Fruit fly (Drosophila melanogaster) whole organism, embryonic: ENCODE data around the gene CG42399.

ENCODE experiments used
- CG6765 ChIP-seq: fragments of 200-800 bp; sonication (Bioruptor generic); optimal IDR thresholded peaks from 3 replicates; lab custom pipeline; 2017; ENCODE audit warnings: missing biosample characterization, mild to moderate bottlenecking, missing genetic modification characterization
- Dip3 ChIP-seq: fragments of 200-800 bp; sonication (Bioruptor generic); optimal IDR thresholded peaks from 3 replicates; lab custom pipeline; 2016; ENCODE audit warnings: missing biosample characterization, missing genetic modification characterization

DNA sequence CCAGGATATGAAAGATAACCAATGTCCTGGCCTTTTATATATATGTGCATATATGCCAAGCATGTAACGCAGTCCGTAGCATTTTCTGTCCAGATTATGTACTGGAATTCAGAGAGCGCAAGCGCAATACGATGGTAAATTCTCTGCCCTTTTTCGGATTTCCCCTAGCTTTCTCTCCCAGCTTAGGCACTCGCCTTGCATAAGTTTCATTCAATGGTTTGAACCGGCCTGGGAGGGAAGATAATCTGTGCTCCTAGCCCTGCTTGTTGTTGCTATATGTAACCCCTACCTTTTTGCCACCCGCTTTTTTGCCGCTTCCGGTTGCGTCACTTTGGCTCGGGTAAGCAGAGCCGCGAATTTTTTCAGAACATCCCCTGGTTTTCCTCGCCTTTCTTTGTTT, 26.0 kb upstream of the CG42399 start:
- TF ChIP-seq CG6765 (GFP tag; lab: Kevin White, UChicago) (no peak), Dip3 (GFP tag; lab: Kevin White, UChicago) (no peak)
